Fruit fly (Drosophila melanogaster) whole organism, embryonic: ENCODE data around the gene Miga.

ENCODE experiments used
- ATbp ChIP-seq: fragments of 200-800 bp; sonication (Bioruptor generic); optimal IDR thresholded peaks from 2 replicates; lab custom pipeline; 2017; ENCODE audit warnings: missing biosample characterization, mild to moderate bottlenecking, missing genetic modification characterization, missing genetic modification reagents
- Ada2b ChIP-seq: fragments of 200-800 bp; sonication (Bioruptor generic); IDR thresholded peaks from 2 replicates; pipeline ENCODE4 v1.3.6; 2022; ENCODE audit warnings: missing biosample characterization, missing genetic modification characterization
- Atf3 ChIP-seq: fragments of 200-800 bp; sonication (Bioruptor generic); optimal IDR thresholded peaks from 3 replicates; lab custom pipeline; 2016; ENCODE audit warnings: missing biosample characterization, missing genetic modification characterization
- Bgb ChIP-seq: fragments of 200-800 bp; sonication (Bioruptor generic); IDR thresholded peaks from 2 replicates; pipeline ENCODE4 v1.3.6; 2022; ENCODE audit warnings: missing biosample characterization, missing genetic modification characterization; ENCODE audit not compliant: partially characterized antibody
- Blimp-1 ChIP-seq: fragments of 200-800 bp; sonication (Bioruptor generic); optimal IDR thresholded peaks from 3 replicates; lab custom pipeline; 2018; ENCODE audit warnings: missing biosample characterization, missing genetic modification characterization, mild to moderate bottlenecking, moderate library complexity, missing genetic modification reagents
- CG10274 ChIP-seq: fragments of 200-800 bp; sonication (Bioruptor generic); optimal IDR thresholded peaks from 3 replicates; lab custom pipeline; 2017; ENCODE audit warnings: missing biosample characterization, mild to moderate bottlenecking, missing genetic modification characterization
- CG12391 ChIP-seq: fragments of 200-800 bp; sonication (Bioruptor generic); optimal IDR thresholded peaks from 3 replicates; lab custom pipeline; 2018; ENCODE audit warnings: missing biosample characterization, mild to moderate bottlenecking, missing genetic modification characterization, moderate library complexity
- CG12744 ChIP-seq: fragments of 200-800 bp; sonication (Bioruptor generic); optimal IDR thresholded peaks from 2 replicates; lab custom pipeline; 2016; ENCODE audit warnings: missing biosample characterization, missing genetic modification characterization
- CG13624 ChIP-seq: fragments of 200-800 bp; sonication (Bioruptor generic); optimal IDR thresholded peaks from 2 replicates; lab custom pipeline; 2016; ENCODE audit warnings: missing biosample characterization, missing genetic modification characterization
- CG13775 ChIP-seq: fragments of 200-800 bp; sonication (Bioruptor generic); optimal IDR thresholded peaks from 3 replicates; lab custom pipeline; 2017; ENCODE audit warnings: missing biosample characterization, mild to moderate bottlenecking, missing genetic modification characterization
- CG14014 ChIP-seq: fragments of 200-800 bp; sonication (Bioruptor generic); IDR thresholded peaks from 2 replicates; pipeline ENCODE4 v1.3.6; 2022; ENCODE audit warnings: missing biosample characterization, missing genetic modification characterization
- CG1529 ChIP-seq: fragments of 200-800 bp; sonication (Bioruptor generic); optimal IDR thresholded peaks from 3 replicates; lab custom pipeline; 2018; ENCODE audit warnings: missing biosample characterization, missing genetic modification characterization
- CG1602 ChIP-seq: fragments of 200-800 bp; sonication (Bioruptor generic); optimal IDR thresholded peaks from 3 replicates; lab custom pipeline; 2016; ENCODE audit warnings: missing biosample characterization, missing genetic modification characterization
- CG17385 ChIP-seq: fragments of 200-800 bp; sonication (Bioruptor generic); optimal IDR thresholded peaks from 3 replicates; lab custom pipeline; 2018; ENCODE audit warnings: missing biosample characterization, mild to moderate bottlenecking, missing genetic modification characterization
- CG4617 ChIP-seq: fragments of 200-800 bp; sonication (Bioruptor generic); optimal IDR thresholded peaks from 3 replicates; lab custom pipeline; 2016; ENCODE audit warnings: missing biosample characterization, missing genetic modification characterization, borderline replicate concordance
- CkIIα-i1 ChIP-seq: fragments of 200-800 bp; sonication (Bioruptor generic); IDR thresholded peaks from 2 replicates; pipeline ENCODE4 v1.3.6; 2022; ENCODE audit warnings: missing biosample characterization, missing genetic modification characterization
- Dref ChIP-seq: fragments of 200-800 bp; sonication (Bioruptor generic); IDR thresholded peaks from 2 replicates; pipeline ENCODE4 v1.3.6; 2022; ENCODE audit warnings: missing biosample characterization, missing genetic modification characterization
- Drgx ChIP-seq: fragments of 200-800 bp; sonication (Bioruptor generic); IDR thresholded peaks from 2 replicates; pipeline ENCODE4 v1.3.6; 2022; ENCODE audit warnings: missing biosample characterization, missing genetic modification characterization
- E2f2 ChIP-seq: fragments of 200-800 bp; sonication (Bioruptor generic); IDR thresholded peaks from 2 replicates; pipeline ENCODE4 v1.3.6; 2022; ENCODE audit warnings: missing biosample characterization, missing genetic modification characterization
- Hr39 ChIP-seq: fragments of >200 bp; optimal IDR thresholded peaks from 2 replicates; lab custom pipeline; 2017
- Myb ChIP-seq: fragments of 200-800 bp; sonication (Bioruptor generic); optimal IDR thresholded peaks from 2 replicates; lab custom pipeline; 2016; ENCODE audit warnings: missing biosample characterization, missing genetic modification characterization
- NC2β ChIP-seq: fragments of 200-800 bp; sonication (Bioruptor generic); optimal IDR thresholded peaks from 2 replicates; lab custom pipeline; 2016; ENCODE audit warnings: missing biosample characterization, missing genetic modification characterization
- Ptx1 ChIP-seq: fragments of 200-800 bp; sonication (Bioruptor generic); IDR thresholded peaks from 2 replicates; pipeline ENCODE4 v1.3.6; 2022; ENCODE audit warnings: missing biosample characterization, missing genetic modification characterization
- Sry-β ChIP-seq: fragments of 200-800 bp; sonication (Bioruptor generic); optimal IDR thresholded peaks from 2 replicates; lab custom pipeline; 2018; ENCODE audit warnings: missing biosample characterization, mild to moderate bottlenecking, missing genetic modification characterization, moderate library complexity
- amos ChIP-seq: fragments of 200-800 bp; sonication (Bioruptor generic); IDR thresholded peaks from 2 replicates; pipeline ENCODE4 v1.3.6; 2022; ENCODE audit warnings: missing biosample characterization, missing genetic modification characterization; ENCODE audit not compliant: partially characterized antibody
- bigmax ChIP-seq: fragments of 200-800 bp; sonication (Bioruptor generic); optimal IDR thresholded peaks from 2 replicates; lab custom pipeline; 2018; ENCODE audit warnings: missing biosample characterization, mild to moderate bottlenecking, missing genetic modification characterization
- corto ChIP-seq: fragments of 200-800 bp; sonication (Bioruptor generic); optimal IDR thresholded peaks from 2 replicates; lab custom pipeline; 2016; ENCODE audit warnings: missing biosample characterization, mild to moderate bottlenecking, missing genetic modification characterization, moderate library complexity
- eve ChIP-seq, 2 experiments: fragments of >200 bp; optimal IDR thresholded peaks; 2 replicates each; lab custom pipeline; 2017; ENCODE audit warnings: missing biosample characterization in 2 of 2, missing genetic modification characterization in 2 of 2
- exex ChIP-seq: fragments of 200-800 bp; sonication (Bioruptor generic); optimal IDR thresholded peaks from 4 replicates; lab custom pipeline; 2018; ENCODE audit warnings: missing biosample characterization, mild to moderate bottlenecking, missing genetic modification characterization, moderate library complexity
- hb ChIP-seq: fragments of 200-800 bp; sonication (Bioruptor generic); IDR thresholded peaks from 3 replicates; pipeline ENCODE4 v1.3.6; 2022; ENCODE audit warnings: missing biosample characterization, missing genetic modification characterization; ENCODE audit not compliant: partially characterized antibody
- hkb ChIP-seq, 2 experiments: fragments of 200-800 bp in 1 of 2; fragments of >200 bp in 1 of 2; sonication (Bioruptor generic) in 1 of 2; IDR thresholded peaks in 1 of 2; optimal IDR thresholded peaks in 1 of 2; 2 replicates each; pipeline versions ENCODE4 v1.3.6 to Lab custom; 2017 to 2022; ENCODE audit warnings: missing biosample characterization in 1 of 2, missing genetic modification characterization in 1 of 2
- inv ChIP-seq: fragments of 200-800 bp; sonication (Bioruptor generic); IDR thresholded peaks from 2 replicates; pipeline ENCODE4 v1.3.6; 2022; ENCODE audit warnings: missing biosample characterization, missing genetic modification characterization; ENCODE audit not compliant: partially characterized antibody
- lola ChIP-seq, 3 experiments: fragments of >200 bp in 2 of 3; fragments of 200-800 bp in 1 of 3; sonication (Bioruptor generic) in 1 of 3; optimal IDR thresholded peaks; 2 replicates each; lab custom pipeline; 2017 to 2019; ENCODE audit warnings: missing biosample characterization in 3 of 3, missing genetic modification characterization in 3 of 3, mild to moderate bottlenecking in 1 of 3, moderate library complexity in 1 of 3
- mirr ChIP-seq: fragments of 200-800 bp; sonication (Bioruptor generic); optimal IDR thresholded peaks from 3 replicates; lab custom pipeline; 2018; ENCODE audit warnings: missing biosample characterization, mild to moderate bottlenecking, missing genetic modification characterization
- nerfin-1 ChIP-seq: fragments of 200-800 bp; sonication (Bioruptor generic); optimal IDR thresholded peaks from 3 replicates; lab custom pipeline; 2019; ENCODE audit warnings: missing biosample characterization, mild to moderate bottlenecking, missing genetic modification characterization, moderate library complexity
- pnt ChIP-seq: fragments of 200-800 bp; sonication (Bioruptor generic); optimal IDR thresholded peaks from 3 replicates; lab custom pipeline; 2016; ENCODE audit warnings: missing biosample characterization, missing genetic modification characterization
- sisA ChIP-seq: fragments of 200-800 bp; sonication (Bioruptor generic); IDR thresholded peaks from 2 replicates; pipeline ENCODE4 v1.3.6; 2022; ENCODE audit warnings: missing biosample characterization, missing genetic modification characterization
- slbo ChIP-seq: fragments of 200-800 bp; sonication (Bioruptor generic); IDR thresholded peaks from 2 replicates; pipeline ENCODE4 v1.3.6; 2022; ENCODE audit warnings: missing biosample characterization, missing genetic modification characterization
- ssp ChIP-seq: fragments of 200-800 bp; sonication (Bioruptor generic); IDR thresholded peaks from 2 replicates; pipeline ENCODE4 v1.3.6; 2022; ENCODE audit warnings: missing biosample characterization, missing genetic modification characterization
- tio ChIP-seq: fragments of 200-800 bp; sonication (Bioruptor generic); optimal IDR thresholded peaks from 2 replicates; lab custom pipeline; 2017; ENCODE audit warnings: missing biosample characterization, missing genetic modification characterization, inconsistent platforms
- tna ChIP-seq: fragments of 200-800 bp; sonication (Bioruptor generic); IDR thresholded peaks from 2 replicates; pipeline ENCODE4 v1.3.6; 2022; ENCODE audit warnings: missing biosample characterization, missing genetic modification characterization; ENCODE audit not compliant: partially characterized antibody
- vvl ChIP-seq: fragments of 200-800 bp; sonication (Bioruptor generic); IDR thresholded peaks from 2 replicates; pipeline ENCODE4 v1.3.6; 2022; ENCODE audit warnings: missing biosample characterization, missing genetic modification characterization
- zen2 ChIP-seq: fragments of 200-800 bp; sonication (Bioruptor generic); IDR thresholded peaks from 3 replicates; pipeline ENCODE4 v1.3.6; 2022; ENCODE audit warnings: missing biosample characterization, missing genetic modification characterization; ENCODE audit not compliant: partially characterized antibody
- zf30C ChIP-seq: fragments of 200-800 bp; sonication (Bioruptor generic); optimal IDR thresholded peaks from 3 replicates; lab custom pipeline; 2018; ENCODE audit warnings: missing biosample characterization, mild to moderate bottlenecking, missing genetic modification characterization

Gene Miga

dm6 chrX:8436656-8437284 lies 850 bp downstream of the Miga start, which contains the start of gene CG1440 (continued):
- TF ChIP-seq CG4617 (GFP tag; lab: Kevin White, UChicago) (peak; percentile 20), Ptx1 (no peak), Ada2b (GFP tag; lab: Robert Waterston, UW) (no peak), CkIIα-i1 (no peak), Bgb (GFP tag; lab: Robert Waterston, UW) (no peak), sisA (no peak), ATbp (no peak), CG17385 (no peak), CG14014 (GFP tag; lab: Robert Waterston, UW) (no peak), tna (GFP tag; lab: Robert Waterston, UW) (no peak), Dref (GFP tag; lab: Robert Waterston, UW) (no peak), slbo (GFP tag; lab: Robert Waterston, UW) (peak; percentile 33; the same call in 1 of the 2 replicates), vvl (no peak), NC2β (GFP tag; lab: Kevin White, UChicago) (no peak), Blimp-1 (peak; percentile 93), corto (GFP tag; lab: Kevin White, UChicago) (no peak), Myb (peak; percentile 43), CG12391 (tag; lab: Kevin White, UChicago) (peak; percentile 66), E2f2 (peak; percentile 70), amos (GFP tag; lab: Robert Waterston, UW) (no peak; the same call in 1 of the 2 replicates), hb (GFP tag; lab: Robert Waterston, UW) (no peak), CG1529 (GFP tag; lab: Kevin White, UChicago) (no peak), tio (no peak), nerfin-1 (tag; lab: Kevin White, UChicago) (peak; percentile 56), mirr (no peak), ssp (GFP tag; lab: Robert Waterston, UW) (no peak), Sry-β (GFP tag; lab: Kevin White, UChicago) (no peak), CG13624 (no peak), zen2 (no peak), CG13775 (GFP tag; lab: Kevin White, UChicago) (peak; percentile 16), zf30C (GFP tag; lab: Kevin White, UChicago) (no peak), CG1602 (no peak), CG12744 (GFP tag; lab: Kevin White, UChicago) (no peak), CG10274 (GFP tag; lab: Kevin White, UChicago) (no peak), hkb (optimal IDR thresholded peaks at IDR 0.05; lab: Kevin White, UChicago) (no peak), hkb (GFP tag; IDR thresholded peaks at IDR 0.05; lab: Robert Waterston, UW) (peak; percentile 47; the same call in 1 of the 2 replicates), pnt (GFP tag; lab: Kevin White, UChicago) (no peak), inv (no peak), lola (GFP tag; optimal IDR thresholded peaks at IDR 0.05; lab: Kevin White, UChicago) (no peak), Drgx (GFP tag; lab: Robert Waterston, UW) (no peak)

- TF ChIP-seq Hr39 (lab: Kevin White, UChicago) (no peak), exex (tag; lab: Kevin White, UChicago) (no peak), Atf3 (GFP tag; lab: Kevin White, UChicago) (no peak), eve (GFP tag; optimal IDR thresholded peaks at IDR 0.05; lab: Kevin White, UChicago) (no peak), bigmax (GFP tag; lab: Kevin White, UChicago) (no peak)
Observed at dm6 chrX:8433709-8434108, 3.9 kb downstream of the Miga start, which contains the start of gene CG32712. TSS of gene CG32712 (minus strand) at chrX:8433809.
